Worm (Caenorhabditis elegans) whole organism, late embryonic: ENCODE results near the gene ceh-28.

Experiments
- K02D7.2 ChIP-seq: sonication (generic microtip); optimal IDR thresholded peaks from 2 replicates; lab custom pipeline; 2017; ENCODE audit warnings: mild to moderate bottlenecking, missing genetic modification characterization, missing compliant biosample characterization
- K09A11.1 ChIP-seq: sonication (generic microtip); optimal IDR thresholded peaks from 2 replicates; lab custom pipeline; 2017; ENCODE audit warnings: antibody characterized with exemption, mild to moderate bottlenecking, missing genetic modification characterization, missing compliant biosample characterization; ENCODE audit not compliant: insufficient read depth
- Y22D7AL.16 ChIP-seq: sonication (generic microtip); optimal IDR thresholded peaks from 2 replicates; lab custom pipeline; 2016; ENCODE audit warnings: missing genetic modification characterization, missing compliant biosample characterization
- ahr-1 ChIP-seq: sonication (generic microtip); optimal IDR thresholded peaks from 2 replicates; lab custom pipeline; 2016; ENCODE audit warnings: missing genetic modification characterization, missing compliant biosample characterization
- ama-1 ChIP-seq: fragments of 150-350 bp; optimal IDR thresholded peaks from 2 replicates; lab custom pipeline; 2014
- ceh-18 ChIP-seq: sonication (generic microtip); optimal IDR thresholded peaks from 2 replicates; lab custom pipeline; 2016; ENCODE audit warnings: missing genetic modification characterization, missing compliant biosample characterization
- ceh-19 ChIP-seq: fragments of 200-800 bp; sonication (Bioruptor generic); optimal IDR thresholded peaks from 2 replicates; lab custom pipeline; 2018; ENCODE audit warnings: mild to moderate bottlenecking, missing genetic modification characterization, missing compliant biosample characterization
- ceh-22 ChIP-seq: sonication (generic microtip); optimal IDR thresholded peaks from 2 replicates; lab custom pipeline; 2017; ENCODE audit warnings: missing biosample characterization, missing genetic modification characterization
- ceh-30 ChIP-seq: fragments of 150-350 bp; optimal IDR thresholded peaks from 2 replicates; lab custom pipeline; 2014; ENCODE audit warnings: missing biosample characterization, missing genetic modification characterization
- ceh-31 ChIP-seq: sonication (generic microtip); optimal IDR thresholded peaks from 2 replicates; lab custom pipeline; 2016; ENCODE audit warnings: missing genetic modification characterization, missing compliant biosample characterization
- ceh-34 ChIP-seq: sonication (generic microtip); optimal IDR thresholded peaks from 2 replicates; lab custom pipeline; 2016; ENCODE audit warnings: mild to moderate bottlenecking, missing genetic modification characterization, missing compliant biosample characterization
- ceh-45 ChIP-seq: fragments of 200-800 bp; sonication (Bioruptor generic); IDR thresholded peaks from 2 replicates; pipeline ENCODE4 v1.3.6; 2022; ENCODE audit warnings: missing genetic modification reagents, missing genetic modification characterization, missing compliant biosample characterization
- ceh-6 ChIP-seq: fragments of 200-800 bp; sonication (Bioruptor generic); optimal IDR thresholded peaks from 2 replicates; lab custom pipeline; 2018; ENCODE audit warnings: mild to moderate bottlenecking, missing genetic modification characterization, missing compliant biosample characterization
- elt-2 ChIP-seq: sonication (generic microtip); optimal IDR thresholded peaks from 2 replicates; lab custom pipeline; 2016; ENCODE audit warnings: missing genetic modification reagents, missing genetic modification characterization, missing compliant biosample characterization
- elt-4 ChIP-seq: sonication (generic microtip); optimal IDR thresholded peaks from 2 replicates; lab custom pipeline; 2016; ENCODE audit warnings: missing genetic modification characterization, missing compliant biosample characterization
- ets-4 ChIP-seq: sonication (generic microtip); optimal IDR thresholded peaks from 2 replicates; lab custom pipeline; 2016; ENCODE audit warnings: missing genetic modification characterization, missing compliant biosample characterization
- fax-1 ChIP-seq: sonication (generic microtip); optimal IDR thresholded peaks from 2 replicates; lab custom pipeline; 2016; ENCODE audit warnings: missing genotype, missing genetic modification characterization, missing compliant biosample characterization
- fkh-10 ChIP-seq: fragments of 150-350 bp; optimal IDR thresholded peaks from 2 replicates; lab custom pipeline; 2014; ENCODE audit warnings: missing biosample characterization, missing genetic modification reagents, missing genetic modification characterization
- fkh-6 ChIP-seq: sonication (generic microtip); optimal IDR thresholded peaks from 2 replicates; lab custom pipeline; 2016; ENCODE audit warnings: missing genetic modification characterization, missing compliant biosample characterization
- gmeb-2 ChIP-seq: sonication (generic microtip); optimal IDR thresholded peaks from 2 replicates; lab custom pipeline; 2016; ENCODE audit warnings: missing genetic modification characterization, inconsistent platforms, missing compliant biosample characterization
- hlh-13 ChIP-seq: fragments of 200-800 bp; sonication (Bioruptor generic); optimal IDR thresholded peaks from 2 replicates; lab custom pipeline; 2018; ENCODE audit warnings: mild to moderate bottlenecking, missing genetic modification characterization, missing compliant biosample characterization
- lim-6 ChIP-seq: sonication (generic microtip); optimal IDR thresholded peaks from 2 replicates; lab custom pipeline; 2016; ENCODE audit warnings: missing genetic modification characterization, missing compliant biosample characterization
- lin-11 ChIP-seq: fragments of 200-800 bp; sonication (Bioruptor generic); optimal IDR thresholded peaks from 2 replicates; lab custom pipeline; 2018; ENCODE audit warnings: mild to moderate bottlenecking, missing genetic modification characterization, missing compliant biosample characterization
- madf-2 ChIP-seq: sonication (generic microtip); optimal IDR thresholded peaks from 2 replicates; lab custom pipeline; 2017; ENCODE audit warnings: missing genetic modification characterization, missing compliant biosample characterization
- nfya-1 ChIP-seq: sonication (generic microtip); optimal IDR thresholded peaks from 2 replicates; lab custom pipeline; 2017; ENCODE audit warnings: missing genetic modification characterization, mild to moderate bottlenecking, missing compliant biosample characterization, antibody characterized with exemption, moderate library complexity
- nhr-11 ChIP-seq: fragments of 150-350 bp; optimal IDR thresholded peaks from 2 replicates; lab custom pipeline; 2014; ENCODE audit warnings: missing biosample characterization, missing genetic modification characterization
- pag-3 ChIP-seq: sonication (generic microtip); optimal IDR thresholded peaks from 2 replicates; lab custom pipeline; 2016; ENCODE audit warnings: missing compliant biosample characterization, missing genetic modification characterization, borderline replicate concordance
- pat-9 ChIP-seq: fragments of 200-800 bp; sonication (Bioruptor generic); optimal IDR thresholded peaks from 2 replicates; lab custom pipeline; 2018; ENCODE audit warnings: mild to moderate bottlenecking, missing genetic modification characterization, moderate library complexity, missing compliant biosample characterization
- pha-2 ChIP-seq: sonication (generic microtip); optimal IDR thresholded peaks from 2 replicates; lab custom pipeline; 2017; ENCODE audit warnings: mild to moderate bottlenecking, missing genetic modification characterization, missing compliant biosample characterization
- pha-4 ChIP-seq: fragments of 150-350 bp; optimal IDR thresholded peaks from 2 replicates; lab custom pipeline; 2018; ENCODE audit warnings: missing biosample characterization, missing genetic modification reagents, missing genetic modification characterization
- sox-2 ChIP-seq: fragments of 200-800 bp; sonication (Bioruptor generic); IDR thresholded peaks from 2 replicates; pipeline ENCODE4 v1.3.6; 2022; ENCODE audit warnings: missing genetic modification reagents, missing genetic modification characterization, missing compliant biosample characterization
- syd-9 ChIP-seq: sonication (generic microtip); optimal IDR thresholded peaks from 2 replicates; lab custom pipeline; 2016; ENCODE audit warnings: mild to moderate bottlenecking, missing genetic modification characterization, moderate library complexity, missing compliant biosample characterization
- tbx-2 ChIP-seq: sonication (generic microtip); optimal IDR thresholded peaks from 2 replicates; lab custom pipeline; 2016; ENCODE audit warnings: missing genetic modification characterization, missing compliant biosample characterization
- ttx-3 ChIP-seq: sonication (generic microtip); optimal IDR thresholded peaks from 2 replicates; lab custom pipeline; 2016; ENCODE audit warnings: missing genetic modification reagents, missing genetic modification characterization, missing compliant biosample characterization
- unc-42 ChIP-seq: sonication (generic microtip); optimal IDR thresholded peaks from 2 replicates; lab custom pipeline; 2016; ENCODE audit warnings: missing genotype, missing genetic modification characterization, missing compliant biosample characterization
- unc-86 ChIP-seq: sonication (generic microtip); optimal IDR thresholded peaks from 2 replicates; lab custom pipeline; 2016; ENCODE audit warnings: missing genetic modification characterization, missing compliant biosample characterization
- zip-5 ChIP-seq: sonication (generic microtip); optimal IDR thresholded peaks from 2 replicates; lab custom pipeline; 2016; ENCODE audit warnings: missing genetic modification characterization, missing compliant biosample characterization
- ztf-16 ChIP-seq: sonication (generic microtip); optimal IDR thresholded peaks from 2 replicates; lab custom pipeline; 2017; ENCODE audit warnings: missing genetic modification characterization, missing compliant biosample characterization

The ceh-28 gene

DNA sequence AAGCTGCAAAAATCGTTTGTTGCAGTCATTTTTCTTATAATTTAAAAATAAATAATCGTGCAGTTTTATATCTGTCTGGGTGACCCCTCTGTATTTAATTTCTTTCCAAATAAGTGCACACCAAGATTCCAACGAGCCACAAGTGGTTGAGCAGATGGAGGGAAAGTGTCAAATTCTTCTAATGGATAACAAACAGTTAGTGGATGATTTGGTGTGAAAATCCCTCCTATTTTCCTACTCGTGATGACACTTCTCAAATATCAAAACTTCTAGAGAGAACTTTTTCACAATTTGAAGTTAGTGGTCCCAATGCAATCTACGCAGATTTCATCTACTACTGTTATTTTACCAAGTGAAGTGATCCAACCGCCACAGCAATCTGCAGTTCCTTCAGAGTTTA is at the start of gene ceh-28:
ceh-28 (plus strand) TSS at position 301 of the 400 bp plus-strand sequence.
- TF ChIP-seq ttx-3 (tag; lab: Kevin White, UChicago) (no peak), sox-2 (GFP tag; lab: Robert Waterston, UW) (no peak), ceh-30 (tag; lab: Kevin White, UChicago) (no peak), gmeb-2 (tag; lab: Kevin White, UChicago) (no peak)

DNA sequence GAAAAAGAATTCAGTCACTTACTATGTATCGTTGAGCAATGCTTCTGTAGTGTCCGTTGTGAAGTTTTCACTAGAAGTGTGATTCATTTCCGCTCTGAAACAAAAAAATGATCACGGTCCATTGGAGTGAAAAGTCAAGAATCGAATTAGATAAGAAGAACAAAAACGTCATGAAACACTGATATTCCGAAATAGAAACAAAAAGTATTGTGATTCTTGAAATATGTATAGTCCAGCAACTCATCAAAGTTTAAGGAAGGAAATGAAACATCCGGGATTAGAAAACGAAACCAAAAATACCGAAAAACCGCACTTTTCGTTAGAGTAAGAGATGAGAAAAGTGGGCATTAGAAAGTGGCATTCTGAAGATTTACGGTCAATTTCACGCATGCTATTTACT is 41.9 kb upstream of the ceh-28 start, which contains the start of gene npr-10:
npr-10 (minus strand) TSS at position 101 of the 400 bp plus-strand sequence.
- TF ChIP-seq nfya-1 (tag; lab: Kevin White, UChicago): no peak
- no peak for TF ChIP-seq ets-4 (tag; lab: Kevin White, UChicago)
- TF ChIP-seq lin-11: no peak
- TF ChIP-seq ama-1: no peak
- TF ChIP-seq fkh-6 (tag; lab: Kevin White, UChicago): no peak
- no peak for TF ChIP-seq Y22D7AL.16 (tag; lab: Kevin White, UChicago)
- TF ChIP-seq hlh-13 (GFP tag; lab: Kevin White, UChicago): no peak
- no peak for TF ChIP-seq fax-1

DNA sequence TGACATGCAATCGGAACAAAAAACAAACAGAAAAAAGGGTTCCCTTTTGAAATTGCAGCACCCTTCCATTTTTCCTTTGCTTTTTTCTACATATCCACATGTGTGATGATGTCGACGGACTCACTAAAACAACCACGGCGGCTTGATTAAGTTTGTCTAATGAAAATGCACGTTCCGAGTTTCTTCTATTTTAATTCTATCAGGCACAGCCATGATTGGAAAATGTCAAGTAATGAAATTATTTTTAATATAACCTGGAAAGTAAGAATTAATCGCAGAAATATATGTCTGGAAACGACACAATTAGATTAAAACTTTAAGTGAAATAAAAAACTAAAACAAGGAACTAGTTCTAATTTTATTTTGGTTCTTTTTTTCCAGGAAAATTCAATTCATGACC is 40.6 kb upstream of the ceh-28 start:
- TF ChIP-seq elt-4 (no peak), nhr-11 (tag; lab: Kevin White, UChicago) (no peak), pha-4 (tag; lab: Kevin White, UChicago) (no peak), unc-42 (tag; lab: Kevin White, UChicago) (no peak), ceh-18 (tag; lab: Kevin White, UChicago) (no peak), ceh-6 (GFP tag; lab: Kevin White, UChicago) (no peak), ceh-31 (no peak), pat-9 (tag; lab: Kevin White, UChicago) (no peak), zip-5 (tag; lab: Kevin White, UChicago) (no peak), gmeb-2 (tag; lab: Kevin White, UChicago) (no peak), K02D7.2 (tag; lab: Kevin White, UChicago) (no peak), ztf-16 (tag; lab: Kevin White, UChicago) (no peak), tbx-2 (tag; lab: Kevin White, UChicago) (no peak), fkh-10 (no peak), elt-2 (tag; lab: Kevin White, UChicago) (no peak), lim-6 (tag; lab: Kevin White, UChicago) (no peak)

DNA sequence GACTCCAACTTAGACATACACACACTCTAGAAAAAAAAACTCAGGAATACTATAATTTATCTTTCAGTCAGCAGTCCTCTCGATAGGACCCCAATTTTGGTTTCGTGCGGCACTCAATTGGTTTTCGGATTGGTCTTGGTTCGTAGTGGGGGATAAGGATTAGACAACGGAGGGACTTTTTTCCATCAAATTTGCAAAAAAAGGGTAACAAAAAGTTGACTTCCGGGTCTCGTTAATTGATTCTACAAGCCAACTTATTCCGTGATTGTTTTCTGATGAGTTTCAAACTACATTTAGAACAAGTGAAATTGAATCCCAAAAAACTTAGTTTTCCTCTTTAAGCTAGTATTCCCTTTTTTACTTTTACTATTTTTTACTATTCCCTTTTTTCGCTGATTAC is 40.1 kb upstream of the ceh-28 start:
- no peak for TF ChIP-seq fkh-10
- TF ChIP-seq fax-1: no peak
- no peak for TF ChIP-seq madf-2 (tag; lab: Kevin White, UChicago)
- no peak for TF ChIP-seq ahr-1 (tag; lab: Kevin White, UChicago)
- TF ChIP-seq tbx-2 (tag; lab: Kevin White, UChicago): no peak
- TF ChIP-seq ceh-22 (tag; lab: Kevin White, UChicago): no peak
- no peak for TF ChIP-seq ceh-45 (GFP tag; lab: Robert Waterston, UW)
- TF ChIP-seq pag-3: no peak
- TF ChIP-seq ceh-34: no peak
- TF ChIP-seq, all 69 proteins: peak for 0

DNA sequence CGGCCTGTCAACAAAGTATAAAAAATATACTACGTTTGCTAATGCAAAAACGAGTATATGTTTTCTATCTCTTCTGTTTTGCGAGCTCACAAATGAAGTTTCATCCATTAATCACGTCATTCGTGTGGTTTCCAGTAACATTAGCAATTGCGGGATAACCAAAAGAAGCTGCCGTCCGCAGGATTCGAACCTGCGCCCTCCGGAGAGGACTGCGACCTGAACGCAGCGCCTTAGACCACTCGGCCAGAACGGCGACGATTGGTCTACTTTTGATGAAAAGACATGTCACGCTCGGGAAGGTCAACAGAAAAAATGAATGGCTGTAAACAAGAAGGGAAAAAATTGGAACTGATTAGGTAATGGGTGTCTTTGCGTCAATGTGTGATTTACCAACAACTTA is 35.7 kb upstream of the ceh-28 start:
- TF ChIP-seq madf-2 (tag; lab: Kevin White, UChicago): no peak
- no peak for TF ChIP-seq ceh-22 (tag; lab: Kevin White, UChicago)
- TF ChIP-seq unc-86 (tag; lab: Kevin White, UChicago): no peak
- no peak for TF ChIP-seq ceh-19
- no peak for TF ChIP-seq ztf-16 (tag; lab: Kevin White, UChicago)
- no peak for TF ChIP-seq pha-2 (tag; lab: Kevin White, UChicago)
- TF ChIP-seq syd-9 (tag; lab: Kevin White, UChicago): no peak
- no peak for TF ChIP-seq ceh-31
- TF ChIP-seq ceh-34: no peak
- no peak for TF ChIP-seq K09A11.1
- TF ChIP-seq sox-2 (GFP tag; lab: Robert Waterston, UW): no peak
